Worm (Caenorhabditis elegans): ENCODE results near the gene F59D6.1.
A peak's percentile ranks its signal among the peaks of the same experiment; 100 is the strongest.

Gene F59D6.1

ce11 chrV:3080792-3081191, 35.9 kb downstream of the F59D6.1 start, which contains the start of gene srt-5:
TSS of gene srt-5 (minus strand) at chrV:3080892.
- TF ChIP-seq daf-8 (GFP tag; IDR thresholded peaks at IDR 0.05) (no peak), duxl-1 (tag; optimal IDR thresholded peaks at IDR 0.05; ENCODE audit: poor library complexity) (no peak), unc-62 (GFP tag; optimal IDR thresholded peaks at IDR 0.05 in 1 of 2) (peak in 1 of 2 experiments; percentile 61), unc-62 (tag; optimal IDR thresholded peaks at IDR 0.05) (no peak)

- TF ChIP-seq daf-16 (GFP tag; optimal IDR thresholded peaks at IDR 0.05) (no peak), daf-16 (tag; optimal IDR thresholded peaks at IDR 0.05) (no peak)
Observed at ce11 chrV:3081471-3081870, 36.5 kb downstream of the F59D6.1 start, which contains the start of gene srt-7. TSS of gene srt-7 (plus strand) at chrV:3081771.

- no peak for TF ChIP-seq lim-7 (GFP tag; IDR thresholded peaks at IDR 0.05)
- no peak for TF ChIP-seq dmd-6 (GFP tag; IDR thresholded peaks at IDR 0.05)
- TF ChIP-seq nhr-42 (GFP tag; IDR thresholded peaks at IDR 0.05), result no peak
- no peak for TF ChIP-seq daf-19 (GFP tag; conservative IDR thresholded peaks at IDR 0.05)
- no peak for TF ChIP-seq hif-1 (tag; optimal IDR thresholded peaks at IDR 0.05)
Observed at ce11 chrV:3086260-3086659, 41.3 kb downstream of the F59D6.1 start, which contains the start of gene srt-8. TSS of gene srt-8 (plus strand) at chrV:3086560.

- no peak for TF ChIP-seq lim-7 (GFP tag; IDR thresholded peaks at IDR 0.05)
- TF ChIP-seq snpc-4 (tag; optimal IDR thresholded peaks at IDR 0.05), result no peak
- TF ChIP-seq Y48G9A.11 (GFP tag; IDR thresholded peaks at IDR 0.05), result no peak
- no peak for TF ChIP-seq nhr-237 (tag; optimal IDR thresholded peaks at IDR 0.05)
- no peak for TF ChIP-seq Y105C5A.15 (GFP tag; IDR thresholded peaks at IDR 0.05)
- TF ChIP-seq mdt-29 (GFP tag; IDR thresholded peaks at IDR 0.05), result no peak
- no peak for TF ChIP-seq F37D6.2 (tag; optimal IDR thresholded peaks at IDR 0.05)
- no peak for TF ChIP-seq set-16 (GFP tag; IDR thresholded peaks at IDR 0.05)
- TF ChIP-seq nhr-28 (tag; optimal IDR thresholded peaks at IDR 0.05), result no peak
- TF ChIP-seq zfp-3 (GFP tag; conservative IDR thresholded peaks at IDR 0.05), result no peak
- TF ChIP-seq zip-2 (tag; optimal IDR thresholded peaks at IDR 0.05), result no peak
- no peak for TF ChIP-seq nhr-77 (tag; optimal IDR thresholded peaks at IDR 0.05)
- no peak for TF ChIP-seq T26A8.4 (GFP tag; IDR thresholded peaks at IDR 0.05)
- TF ChIP-seq nhr-10 (tag; optimal IDR thresholded peaks at IDR 0.05), result no peak
Observed at ce11 chrV:3088768-3089167, 43.8 kb downstream of the F59D6.1 start, which contains the start of gene acs-21. TSS of gene acs-21 (plus strand) at chrV:3089068.

ce11 chrV:3094351-3094750, 49.4 kb downstream of the F59D6.1 start, which contains the start of gene cyp-33C9:
TSS of gene cyp-33C9 (minus strand) at chrV:3094561.
- TF ChIP-seq pqm-1 (tag; optimal IDR thresholded peaks at IDR 0.05), result peak; percentile 24
- TF ChIP-seq ztf-11 (tag; optimal IDR thresholded peaks at IDR 0.05), result no peak
- TF ChIP-seq ceh-28 (tag; optimal IDR thresholded peaks at IDR 0.05), result no peak
- TF ChIP-seq hlh-11 (tag; optimal IDR thresholded peaks at IDR 0.05), result no peak
- no peak for TF ChIP-seq nhr-42 (GFP tag; IDR thresholded peaks at IDR 0.05)
- TF ChIP-seq nhr-237 (tag; optimal IDR thresholded peaks at IDR 0.05), result no peak
- TF ChIP-seq snpc-4 (tag; optimal IDR thresholded peaks at IDR 0.05), result no peak
- TF ChIP-seq mdl-1 (tag; optimal IDR thresholded peaks at IDR 0.05), result peak in 1 of 2 experiments; percentile 14
- TF ChIP-seq mxl-3 (GFP tag; optimal IDR thresholded peaks at IDR 0.05), result no peak
- no peak for TF ChIP-seq zag-1 (tag; optimal IDR thresholded peaks at IDR 0.05)
- TF ChIP-seq hlh-30 (tag; optimal IDR thresholded peaks at IDR 0.05; ENCODE audit: insufficient read depth), result peak; percentile 7
- TF ChIP-seq nhr-28 (tag; optimal IDR thresholded peaks at IDR 0.05), result peak; percentile 75
- TF ChIP-seq dpl-1 (GFP tag; optimal IDR thresholded peaks at IDR 0.05), result no peak
- no peak for TF ChIP-seq ceh-62 (tag; optimal IDR thresholded peaks at IDR 0.05)
- no peak for TF ChIP-seq nhr-10 (tag; optimal IDR thresholded peaks at IDR 0.05)
- no peak for TF ChIP-seq zip-11 (GFP tag; IDR thresholded peaks at IDR 0.05)
- no peak for TF ChIP-seq daf-16 (GFP tag; optimal IDR thresholded peaks at IDR 0.05)
- TF ChIP-seq daf-16 (tag; optimal IDR thresholded peaks at IDR 0.05), result peak; percentile 58
- TF ChIP-seq egl-43 (GFP tag; IDR thresholded peaks at IDR 0.05), result no peak

Measured in whole organism, L4 larva.